Fruit fly (Drosophila melanogaster): ENCODE measurements around the gene CG12951.

DNA sequence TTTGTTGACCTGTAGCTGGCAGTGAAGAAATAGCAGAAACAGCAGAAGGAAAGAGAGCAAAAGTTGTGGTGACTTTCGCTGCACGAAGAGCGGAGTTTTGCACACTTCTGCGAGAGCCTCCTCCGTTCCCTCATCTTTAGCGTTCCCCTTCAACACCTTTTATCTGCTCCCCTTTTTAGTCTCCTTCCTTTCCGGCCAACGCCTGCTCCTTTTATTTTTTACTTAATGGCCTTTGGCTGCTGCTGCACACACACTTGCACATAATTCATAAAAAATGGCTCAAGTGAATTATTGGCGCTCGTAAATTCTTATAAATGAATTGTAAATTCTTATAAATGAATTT is 18.2 kb upstream of the CG12951 start:
- no peak for TF ChIP-seq psq (optimal IDR thresholded peaks at IDR 0.05)
- no peak for TF ChIP-seq CG8478 (optimal IDR thresholded peaks at IDR 0.05)
- TF ChIP-seq pan (optimal IDR thresholded peaks at IDR 0.05): no peak
- no peak for TF ChIP-seq EcR (GFP tag; optimal IDR thresholded peaks at IDR 0.05)

Data from whole organism.